Worm (Caenorhabditis elegans) whole organism, L2 larva: ENCODE data around the gene klp-13.

Experiments used
- ZK546.5 ChIP-seq: sonication (generic microtip); optimal IDR thresholded peaks from 2 replicates; lab custom pipeline; 2017; ENCODE audit warnings: missing biosample characterization, missing genetic modification characterization
- ama-1 ChIP-seq: fragments of 150-350 bp; optimal IDR thresholded peaks from 2 replicates; lab custom pipeline; 2018; ENCODE audit warnings: inconsistent platforms
- egl-27 ChIP-seq: sonication (generic microtip); optimal IDR thresholded peaks from 3 replicates; lab custom pipeline; 2017; ENCODE audit warnings: missing biosample characterization, missing genetic modification reagents, missing genetic modification characterization
- lin-11 ChIP-seq: fragments of 150-350 bp; sonication (generic microtip); optimal IDR thresholded peaks from 2 replicates; lab custom pipeline; 2014; ENCODE audit warnings: missing biosample characterization, missing genetic modification characterization, inconsistent platforms, mixed read lengths
- nhr-11 ChIP-seq: fragments of 150-350 bp; optimal IDR thresholded peaks from 2 replicates; lab custom pipeline; 2014; ENCODE audit warnings: missing biosample characterization, missing genetic modification characterization
- skn-1 ChIP-seq: sonication (generic microtip); optimal IDR thresholded peaks from 2 replicates; lab custom pipeline; 2017; ENCODE audit warnings: missing biosample characterization, missing genetic modification characterization
- snpc-4 ChIP-seq: fragments of 150-350 bp; optimal IDR thresholded peaks from 2 replicates; lab custom pipeline; 2014; ENCODE audit warnings: missing biosample characterization, missing genetic modification characterization
- unc-55 ChIP-seq: fragments of 150-350 bp; sonication (generic microtip); optimal IDR thresholded peaks from 3 replicates; lab custom pipeline; 2014; ENCODE audit warnings: missing biosample characterization, missing genetic modification reagents, missing genetic modification characterization
- zag-1 ChIP-seq: fragments of 150-350 bp; optimal IDR thresholded peaks from 2 replicates; lab custom pipeline; 2014; ENCODE audit warnings: missing biosample characterization, missing genetic modification characterization
- ztf-11 ChIP-seq: sonication (generic microtip); optimal IDR thresholded peaks from 2 replicates; lab custom pipeline; 2017; ENCODE audit warnings: missing biosample characterization, missing genetic modification characterization

ce11 chrX:5995613-5996206 lies 10.9 kb downstream of the klp-13 start, which contains the start of gene inx-3:
- TF ChIP-seq skn-1 (tag; lab: Kevin White, UChicago) (no peak), ama-1 (no peak), ZK546.5 (tag; lab: Kevin White, UChicago) (no peak), unc-55 (no peak), zag-1 (tag; lab: Kevin White, UChicago) (no peak), egl-27 (tag; lab: Kevin White, UChicago) (no peak), ztf-11 (no peak), snpc-4 (tag; lab: Kevin White, UChicago) (no peak), nhr-11 (tag; lab: Kevin White, UChicago) (no peak), lin-11 (tag; lab: Kevin White, UChicago) (no peak)
